Fruit fly (Drosophila melanogaster) whole organism, embryonic: ENCODE data around the gene CG3587.
A peak's percentile ranks its signal among the peaks of the same experiment; 100 is the strongest.

Experiments
- ATbp ChIP-seq: fragments of 200-800 bp; sonication (Bioruptor generic); optimal IDR thresholded peaks from 2 replicates; lab custom pipeline; 2017; ENCODE audit warnings: missing biosample characterization, mild to moderate bottlenecking, missing genetic modification characterization, missing genetic modification reagents
- Atf3 ChIP-seq: fragments of 200-800 bp; sonication (Bioruptor generic); optimal IDR thresholded peaks from 3 replicates; lab custom pipeline; 2016; ENCODE audit warnings: missing biosample characterization, missing genetic modification characterization
- CG10274 ChIP-seq: fragments of 200-800 bp; sonication (Bioruptor generic); optimal IDR thresholded peaks from 3 replicates; lab custom pipeline; 2017; ENCODE audit warnings: missing biosample characterization, mild to moderate bottlenecking, missing genetic modification characterization
- CG11456 ChIP-seq: fragments of 200-800 bp; sonication (Bioruptor generic); IDR thresholded peaks from 3 replicates; pipeline ENCODE4 v1.3.6; 2022; ENCODE audit warnings: missing biosample characterization, missing genetic modification characterization
- CG11504 ChIP-seq: fragments of 200-800 bp; sonication (Bioruptor generic); optimal IDR thresholded peaks from 3 replicates; lab custom pipeline; 2019; ENCODE audit warnings: missing biosample characterization, mild to moderate bottlenecking, missing genetic modification characterization, moderate library complexity
- CG12299 ChIP-seq: fragments of 200-800 bp; sonication (Bioruptor generic); optimal IDR thresholded peaks from 2 replicates; lab custom pipeline; 2018; ENCODE audit warnings: missing biosample characterization, mild to moderate bottlenecking, missing genetic modification characterization
- CG1233 ChIP-seq: fragments of 200-800 bp; sonication (Bioruptor generic); optimal IDR thresholded peaks from 4 replicates; lab custom pipeline; 2018; ENCODE audit warnings: missing biosample characterization, mild to moderate bottlenecking, missing genetic modification characterization
- CG14965 ChIP-seq: fragments of 200-800 bp; sonication (Bioruptor generic); optimal IDR thresholded peaks from 2 replicates; lab custom pipeline; 2016; ENCODE audit warnings: missing biosample characterization, missing genetic modification characterization, borderline replicate concordance
- CG15696 ChIP-seq: fragments of 200-800 bp; sonication (Bioruptor generic); optimal IDR thresholded peaks from 2 replicates; lab custom pipeline; 2019; ENCODE audit warnings: missing biosample characterization, mild to moderate bottlenecking, missing genetic modification characterization, moderate library complexity
- CG16863 ChIP-seq: fragments of 200-800 bp; sonication (Bioruptor generic); optimal IDR thresholded peaks from 3 replicates; lab custom pipeline; 2016; ENCODE audit warnings: missing biosample characterization, missing genetic modification characterization
- CG30431 ChIP-seq: fragments of 200-800 bp; sonication (Bioruptor generic); optimal IDR thresholded peaks from 2 replicates; lab custom pipeline; 2017; ENCODE audit warnings: missing biosample characterization, missing genetic modification characterization
- CG3065 ChIP-seq: fragments of 200-800 bp; sonication (Bioruptor generic); optimal IDR thresholded peaks from 2 replicates; lab custom pipeline; 2016; ENCODE audit warnings: missing biosample characterization, missing genetic modification characterization
- CG4820 ChIP-seq: fragments of 200-800 bp; sonication (Bioruptor generic); optimal IDR thresholded peaks from 3 replicates; lab custom pipeline; 2016; ENCODE audit warnings: missing biosample characterization, missing genetic modification characterization
- CG5953 ChIP-seq: fragments of 200-800 bp; sonication (Bioruptor generic); IDR thresholded peaks from 2 replicates; pipeline ENCODE4 v1.3.6; 2022; ENCODE audit warnings: missing biosample characterization, missing genetic modification characterization
- CG6689 ChIP-seq: fragments of 200-800 bp; sonication (Bioruptor generic); IDR thresholded peaks from 2 replicates; pipeline ENCODE4 v1.3.6; 2022; ENCODE audit warnings: missing biosample characterization, missing genetic modification characterization
- CG7963 ChIP-seq: fragments of 200-800 bp; sonication (Bioruptor generic); IDR thresholded peaks from 3 replicates; pipeline ENCODE4 v1.3.6; 2022; ENCODE audit warnings: missing biosample characterization, missing genetic modification characterization; ENCODE audit not compliant: partially characterized antibody
- CG9797 ChIP-seq: fragments of 200-800 bp; sonication (Bioruptor generic); optimal IDR thresholded peaks from 3 replicates; lab custom pipeline; 2018; ENCODE audit warnings: missing biosample characterization, mild to moderate bottlenecking, missing genetic modification characterization
- CHES-1-like ChIP-seq: fragments of 200-800 bp; sonication (Bioruptor generic); optimal IDR thresholded peaks from 2 replicates; lab custom pipeline; 2016; ENCODE audit warnings: missing biosample characterization, missing genetic modification characterization
- Deaf1 ChIP-seq: fragments of 200-800 bp; optimal IDR thresholded peaks from 3 replicates; lab custom pipeline; 2019; ENCODE audit warnings: missing biosample characterization, mild to moderate bottlenecking, missing genetic modification characterization, moderate library complexity
- Dfd ChIP-seq, 2 experiments: fragments of >200 bp; optimal IDR thresholded peaks; 2 replicates each; lab custom pipeline; 2017; ENCODE audit warnings: missing biosample characterization in 2 of 2, missing genetic modification characterization in 2 of 2
- Dll ChIP-seq: fragments of 200-800 bp; sonication (Bioruptor generic); IDR thresholded peaks from 4 replicates; pipeline ENCODE4 v1.3.6; 2022; ENCODE audit warnings: missing biosample characterization, missing genetic modification characterization; ENCODE audit not compliant: partially characterized antibody
- Dref ChIP-seq: fragments of 200-800 bp; sonication (Bioruptor generic); IDR thresholded peaks from 2 replicates; pipeline ENCODE4 v1.3.6; 2022; ENCODE audit warnings: missing biosample characterization, missing genetic modification characterization
- Gsc ChIP-seq: fragments of 200-800 bp; sonication (Bioruptor generic); IDR thresholded peaks from 2 replicates; pipeline ENCODE4 v1.3.6; 2022; ENCODE audit warnings: missing biosample characterization, missing genetic modification characterization
- Gug ChIP-seq: fragments of 200-800 bp; sonication (Bioruptor generic); IDR thresholded peaks from 4 replicates; pipeline ENCODE4 v1.3.6; 2022; ENCODE audit warnings: missing biosample characterization, missing genetic modification characterization
- HLH3B ChIP-seq: fragments of 200-800 bp; sonication (Bioruptor generic); IDR thresholded peaks from 2 replicates; pipeline ENCODE4 v1.3.6; 2022; ENCODE audit warnings: missing biosample characterization, missing genetic modification characterization
- HLH4C ChIP-seq: fragments of 200-800 bp; sonication (Bioruptor generic); IDR thresholded peaks from 3 replicates; pipeline ENCODE4 v1.3.6; 2022; ENCODE audit warnings: missing biosample characterization, missing genetic modification characterization; ENCODE audit not compliant: partially characterized antibody
- HmgD ChIP-seq: fragments of 200-800 bp; sonication (Bioruptor generic); optimal IDR thresholded peaks from 3 replicates; lab custom pipeline; 2016; ENCODE audit warnings: missing biosample characterization, missing genetic modification characterization
- Kr ChIP-seq: fragments of 200-800 bp; sonication (Bioruptor generic); optimal IDR thresholded peaks from 2 replicates; lab custom pipeline; 2017; ENCODE audit warnings: missing biosample characterization, mild to moderate bottlenecking, missing genetic modification characterization
- Mrtf ChIP-seq: fragments of 200-800 bp; sonication (Bioruptor generic); IDR thresholded peaks from 3 replicates; pipeline ENCODE4 v1.3.6; 2022; ENCODE audit warnings: missing biosample characterization, missing genetic modification characterization
- NK7.1 ChIP-seq: fragments of 200-800 bp; sonication (Bioruptor generic); optimal IDR thresholded peaks from 3 replicates; lab custom pipeline; 2016; ENCODE audit warnings: missing biosample characterization, missing genetic modification characterization
- Nf-YC ChIP-seq: fragments of 200-800 bp; optimal IDR thresholded peaks from 3 replicates; lab custom pipeline; 2019; ENCODE audit warnings: missing biosample characterization, mild to moderate bottlenecking, missing genetic modification characterization, moderate library complexity
- Pdp1 ChIP-seq, 2 experiments: fragments of 200-800 bp; sonication (Bioruptor generic); optimal IDR thresholded peaks; 3 replicates each; lab custom pipeline; 2016; ENCODE audit warnings: missing biosample characterization in 2 of 2, missing genetic modification characterization in 2 of 2, mild to moderate bottlenecking in 1 of 2, moderate library complexity in 1 of 2
- Ravus ChIP-seq: fragments of 200-800 bp; sonication (Bioruptor generic); IDR thresholded peaks from 2 replicates; pipeline ENCODE4 v1.3.6; 2022; ENCODE audit warnings: missing biosample characterization, missing genetic modification characterization
- Rx ChIP-seq: fragments of 200-800 bp; sonication (Bioruptor generic); IDR thresholded peaks from 2 replicates; pipeline ENCODE4 v1.3.6; 2022; ENCODE audit warnings: missing biosample characterization, missing genetic modification characterization
- Sry-β ChIP-seq: fragments of 200-800 bp; sonication (Bioruptor generic); optimal IDR thresholded peaks from 2 replicates; lab custom pipeline; 2018; ENCODE audit warnings: missing biosample characterization, mild to moderate bottlenecking, missing genetic modification characterization, moderate library complexity
- TFAM ChIP-seq: fragments of 200-800 bp; sonication (Bioruptor generic); optimal IDR thresholded peaks from 2 replicates; lab custom pipeline; 2017; ENCODE audit warnings: missing biosample characterization, missing genetic modification characterization, inconsistent platforms
- ara ChIP-seq: fragments of 200-800 bp; sonication (Bioruptor generic); IDR thresholded peaks from 2 replicates; pipeline ENCODE4 v1.3.6; 2022; ENCODE audit warnings: missing biosample characterization, missing genetic modification characterization
- chm ChIP-seq: fragments of 200-800 bp; sonication (Bioruptor generic); IDR thresholded peaks from 2 replicates; pipeline ENCODE4 v1.3.6; 2022; ENCODE audit warnings: missing biosample characterization, missing genetic modification characterization
- da ChIP-seq: fragments of 200-800 bp; sonication (Bioruptor generic); optimal IDR thresholded peaks from 2 replicates; lab custom pipeline; 2016; ENCODE audit warnings: missing biosample characterization, missing genetic modification characterization
- gsb-n ChIP-seq: fragments of 200-800 bp; sonication (Bioruptor generic); optimal IDR thresholded peaks from 3 replicates; lab custom pipeline; 2018; ENCODE audit warnings: missing biosample characterization, mild to moderate bottlenecking, missing genetic modification characterization
- lov ChIP-seq, 2 experiments: fragments of 200-800 bp in 1 of 2; fragments of >200 bp in 1 of 2; sonication (Bioruptor generic) in 1 of 2; IDR thresholded peaks in 1 of 2; optimal IDR thresholded peaks in 1 of 2; 2 replicates in 1 of 2; 3 replicates in 1 of 2; pipeline versions ENCODE4 v1.3.6 to Lab custom; 2017 to 2022; ENCODE audit warnings: missing biosample characterization in 1 of 2, missing genetic modification characterization in 1 of 2
- maf-S ChIP-seq: fragments of 200-800 bp; sonication (Bioruptor generic); optimal IDR thresholded peaks from 2 replicates; lab custom pipeline; 2016; ENCODE audit warnings: missing biosample characterization, missing genetic modification characterization
- run ChIP-seq: fragments of 200-800 bp; sonication (Bioruptor generic); optimal IDR thresholded peaks from 3 replicates; lab custom pipeline; 2018; ENCODE audit warnings: missing biosample characterization, mild to moderate bottlenecking, missing genetic modification characterization
- sens ChIP-seq: fragments of 200-800 bp; sonication (Bioruptor generic); peaks from one replicate; lab custom pipeline; 2016; ENCODE audit warnings: missing biosample characterization, missing genetic modification characterization
- sim ChIP-seq: fragments of 200-800 bp; sonication (Bioruptor generic); IDR thresholded peaks from 2 replicates; pipeline ENCODE4 v1.3.6; 2022; ENCODE audit warnings: missing biosample characterization, missing genetic modification characterization
- sob ChIP-seq: fragments of 200-800 bp; sonication (Bioruptor generic); IDR thresholded peaks from 2 replicates; pipeline ENCODE4 v1.3.6; 2022; ENCODE audit warnings: missing biosample characterization, missing genetic modification characterization
- sr ChIP-seq: fragments of 200-800 bp; sonication (Bioruptor generic); IDR thresholded peaks from 3 replicates; pipeline ENCODE4 v1.3.6; 2022; ENCODE audit warnings: missing biosample characterization, missing genetic modification characterization
- stc ChIP-seq: fragments of 200-800 bp; sonication (Bioruptor generic); IDR thresholded peaks from 2 replicates; pipeline ENCODE4 v1.3.6; 2022; ENCODE audit warnings: missing biosample characterization, missing genetic modification characterization
- tx ChIP-seq: fragments of 200-800 bp; sonication (Bioruptor generic); optimal IDR thresholded peaks from 2 replicates; lab custom pipeline; 2016; ENCODE audit warnings: missing biosample characterization, missing genetic modification characterization
- vnd ChIP-seq: fragments of 200-800 bp; sonication (Bioruptor generic); IDR thresholded peaks from 3 replicates; pipeline ENCODE4 v1.3.6; 2022; ENCODE audit warnings: missing biosample characterization, missing genetic modification characterization; ENCODE audit not compliant: partially characterized antibody

Gene CG3587

DNA sequence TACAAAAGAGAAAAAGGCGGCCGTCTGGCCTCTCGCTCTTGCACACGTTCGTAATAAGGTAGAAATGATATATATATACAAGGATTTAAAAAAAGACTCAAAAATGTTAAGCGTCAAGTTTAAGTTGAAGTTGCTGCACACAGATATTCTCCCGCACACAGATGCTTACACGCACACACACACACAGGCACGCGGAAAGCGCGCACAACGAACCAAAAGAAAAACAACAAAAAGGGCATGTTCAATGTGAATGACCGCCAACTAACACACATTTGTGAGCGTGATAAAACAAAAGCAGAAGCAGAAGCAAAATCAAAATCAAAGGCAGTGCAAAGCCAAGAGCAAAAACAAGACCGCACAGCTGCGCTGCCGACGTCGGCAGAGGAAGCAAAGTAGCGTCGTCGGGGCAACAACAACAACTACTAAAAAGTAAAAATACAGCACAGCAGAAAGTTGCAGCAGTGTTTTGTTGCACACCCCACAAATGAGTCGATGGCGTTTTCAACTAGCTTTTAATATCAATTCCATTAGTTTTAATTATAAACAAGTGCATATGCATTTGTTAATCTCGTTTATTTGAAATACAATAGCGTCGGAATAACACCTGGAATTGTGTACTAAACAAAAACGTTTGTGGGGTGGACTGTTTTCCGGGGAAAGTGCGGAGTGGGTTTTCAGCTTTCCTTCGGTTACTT, 7.2 kb downstream of the CG3587 start (continued):
- TF ChIP-seq Dref (GFP tag; lab: Robert Waterston, UW) (0 out of 2 replicates have a peak, but pooled peaks have one; percentile 14), Deaf1 (tag; lab: Kevin White, UChicago) (peak; percentile 69), sob (GFP tag; lab: Robert Waterston, UW) (peak; percentile 92), run (tag; lab: Kevin White, UChicago) (peak; percentile 94), CG10274 (GFP tag; lab: Kevin White, UChicago) (peak; percentile 81), CG6689 (GFP tag; lab: Robert Waterston, UW) (peak; percentile 97), CG14965 (peak; percentile 77), CG11456 (peak; percentile 90), stc (GFP tag; lab: Robert Waterston, UW) (peak; percentile 96), CG7963 (GFP tag; lab: Robert Waterston, UW) (no peak), ATbp (peak; percentile 97), chm (GFP tag; lab: Robert Waterston, UW) (peak; percentile 95), sens (GFP tag; lab: Kevin White, UChicago) (peak; percentile 100), Kr (GFP tag; lab: Kevin White, UChicago) (peak; percentile 78), HLH4C (GFP tag; lab: Robert Waterston, UW) (no peak), Dll (GFP tag; lab: Robert Waterston, UW) (no peak), CG15696 (tag; lab: Kevin White, UChicago) (peak; percentile 97), Pdp1 (GFP tag; optimal IDR thresholded peaks at IDR 0.05; lab: Kevin White, UChicago) (peak in 1 of 2 experiments; percentile 95), vnd (GFP tag; lab: Robert Waterston, UW) (no peak), gsb-n (peak; percentile 99), CG11504 (tag; lab: Kevin White, UChicago) (peak; percentile 96), ara (GFP tag; lab: Robert Waterston, UW) (peak; percentile 98), Mrtf (peak; percentile 94), HmgD (GFP tag; lab: Kevin White, UChicago) (peak; percentile 72), Atf3 (GFP tag; lab: Kevin White, UChicago) (peak; percentile 95), maf-S (peak; percentile 92), CHES-1-like (GFP tag; lab: Kevin White, UChicago) (peak; percentile 91), Sry-β (GFP tag; lab: Kevin White, UChicago) (peak; percentile 75), CG30431 (GFP tag; lab: Kevin White, UChicago) (peak; percentile 97), Dfd (GFP tag; optimal IDR thresholded peaks at IDR 0.05; lab: Kevin White, UChicago) (no peak), tx (peak; percentile 90), TFAM (GFP tag; lab: Kevin White, UChicago) (peak; percentile 92), Rx (GFP tag; lab: Robert Waterston, UW) (peak; percentile 95), Nf-YC (tag; lab: Kevin White, UChicago) (peak; percentile 63), CG1233 (GFP tag; lab: Kevin White, UChicago) (peak; percentile 96), Gsc (GFP tag; lab: Robert Waterston, UW) (peak; percentile 85), sr (peak; percentile 87), CG3065 (GFP tag; lab: Kevin White, UChicago) (peak; percentile 85), lov (optimal IDR thresholded peaks at IDR 0.05; lab: Kevin White, UChicago) (no peak), lov (GFP tag; IDR thresholded peaks at IDR 0.05; lab: Robert Waterston, UW) (peak; percentile 98), CG16863 (GFP tag; lab: Kevin White, UChicago) (peak; percentile 96), sim (GFP tag; lab: Robert Waterston, UW) (peak; percentile 98), da (GFP tag; lab: Kevin White, UChicago) (peak; percentile 89), CG5953 (GFP tag; lab: Robert Waterston, UW) (peak; percentile 94), Ravus (peak; percentile 67), CG12299 (tag; lab: Kevin White, UChicago) (peak; percentile 95), NK7.1 (GFP tag; lab: Kevin White, UChicago) (peak; percentile 88), Gug (peak; percentile 89), CG9797 (peak; percentile 57), HLH3B (GFP tag; lab: Robert Waterston, UW) (peak; percentile 95), CG4820 (GFP tag; lab: Kevin White, UChicago) (peak; percentile 96)
